Worm (Caenorhabditis elegans) whole organism, L3 larva: Measurements from ENCODE around the gene gbas-1.
A peak's percentile ranks its signal among the peaks of the same experiment; 100 is the strongest.

Experiments used
- R02D3.7 ChIP-seq: fragments of 150-350 bp; optimal IDR thresholded peaks from 2 replicates; lab custom pipeline; 2014; ENCODE audit warnings: missing biosample characterization, missing genetic modification characterization
- aly-2 ChIP-seq: fragments of 150-350 bp; optimal IDR thresholded peaks from 2 replicates; lab custom pipeline; 2014; ENCODE audit warnings: missing biosample characterization, missing genetic modification characterization
- ceh-28 ChIP-seq: fragments of 150-350 bp; optimal IDR thresholded peaks from 2 replicates; lab custom pipeline; 2014; ENCODE audit warnings: missing biosample characterization, missing genetic modification reagents, missing genetic modification characterization
- ceh-82 ChIP-seq: fragments of 150-350 bp; optimal IDR thresholded peaks from 2 replicates; lab custom pipeline; 2014; ENCODE audit warnings: missing biosample characterization, missing genetic modification characterization
- ceh-9 ChIP-seq: sonication (generic microtip); optimal IDR thresholded peaks from 2 replicates; lab custom pipeline; 2018; ENCODE audit warnings: missing biosample characterization, missing genetic modification characterization
- daf-12 ChIP-seq: fragments of 150-350 bp; optimal IDR thresholded peaks from 2 replicates; lab custom pipeline; 2014; ENCODE audit warnings: missing biosample characterization, missing genetic modification reagents, missing genetic modification characterization
- egl-5 ChIP-seq: fragments of 150-350 bp; optimal IDR thresholded peaks from 2 replicates; lab custom pipeline; 2017; ENCODE audit warnings: missing biosample characterization, missing genetic modification reagents, missing genetic modification characterization, inconsistent platforms
- elt-2 ChIP-seq: sonication (generic microtip); optimal IDR thresholded peaks from 2 replicates; lab custom pipeline; 2016; ENCODE audit warnings: missing genetic modification reagents, mild to moderate bottlenecking, missing genetic modification characterization, missing compliant biosample characterization
- eor-1 ChIP-seq, 2 experiments: fragments of 150-350 bp; optimal IDR thresholded peaks; 2 replicates each; lab custom pipeline; 2014 to 2018; ENCODE audit warnings: missing biosample characterization in 2 of 2, missing genetic modification characterization in 2 of 2
- fkh-10 ChIP-seq: sonication (generic microtip); optimal IDR thresholded peaks from 2 replicates; lab custom pipeline; 2017; ENCODE audit warnings: missing biosample characterization, missing genetic modification reagents, missing genetic modification characterization
- fkh-2 ChIP-seq: fragments of 150-350 bp; optimal IDR thresholded peaks from 2 replicates; lab custom pipeline; 2014; ENCODE audit warnings: missing biosample characterization, missing genetic modification reagents, missing genetic modification characterization
- fos-1 ChIP-seq: fragments of 150-350 bp; optimal IDR thresholded peaks from 2 replicates; lab custom pipeline; 2014; ENCODE audit warnings: missing biosample characterization, missing genetic modification characterization
- hmg-11 ChIP-seq: sonication (generic microtip); optimal IDR thresholded peaks from 2 replicates; lab custom pipeline; 2016; ENCODE audit warnings: missing genetic modification characterization, missing compliant biosample characterization
- lin-15B ChIP-seq: fragments of 150-350 bp; optimal IDR thresholded peaks from 2 replicates; lab custom pipeline; 2014; ENCODE audit warnings: missing biosample characterization, missing genetic modification characterization
- lin-39 ChIP-seq: fragments of 150-350 bp; optimal IDR thresholded peaks from 2 replicates; lab custom pipeline; 2018; ENCODE audit warnings: missing biosample characterization, missing genetic modification reagents, missing genetic modification characterization
- lsy-12 ChIP-seq: sonication (generic microtip); optimal IDR thresholded peaks from 2 replicates; lab custom pipeline; 2016; ENCODE audit warnings: mild to moderate bottlenecking, missing genetic modification characterization, missing compliant biosample characterization
- mdl-1 ChIP-seq: fragments of 150-350 bp; optimal IDR thresholded peaks from 2 replicates; lab custom pipeline; 2014; ENCODE audit warnings: missing biosample characterization, missing genetic modification characterization
- mml-1 ChIP-seq: fragments of 150-350 bp; sonication (generic microtip); optimal IDR thresholded peaks from 3 replicates; lab custom pipeline; 2014; ENCODE audit warnings: missing biosample characterization, missing genetic modification characterization
- nfya-1 ChIP-seq: sonication (generic microtip); optimal IDR thresholded peaks from 2 replicates; lab custom pipeline; 2017; ENCODE audit warnings: missing genetic modification characterization, mild to moderate bottlenecking, missing compliant biosample characterization, antibody characterized with exemption, moderate library complexity; ENCODE audit not compliant: insufficient read depth
- nhr-12 ChIP-seq: fragments of 150-350 bp; optimal IDR thresholded peaks from 2 replicates; lab custom pipeline; 2014; ENCODE audit warnings: missing biosample characterization, missing genetic modification characterization
- nhr-23 ChIP-seq: fragments of 150-350 bp; optimal IDR thresholded peaks from 2 replicates; lab custom pipeline; 2014; ENCODE audit warnings: missing biosample characterization, missing genetic modification reagents, missing genetic modification characterization
- nhr-237 ChIP-seq: fragments of 150-350 bp; optimal IDR thresholded peaks from 2 replicates; lab custom pipeline; 2014; ENCODE audit warnings: missing biosample characterization, missing genetic modification characterization
- nhr-43 ChIP-seq: sonication (generic microtip); optimal IDR thresholded peaks from 2 replicates; lab custom pipeline; 2016; ENCODE audit warnings: mild to moderate bottlenecking, missing genetic modification characterization, missing compliant biosample characterization; ENCODE audit not compliant: poor library complexity, severe bottlenecking
- nhr-67 ChIP-seq: fragments of 150-350 bp; optimal IDR thresholded peaks from 2 replicates; lab custom pipeline; 2014; ENCODE audit warnings: missing biosample characterization, missing genetic modification characterization
- nhr-76 ChIP-seq: fragments of 150-350 bp; sonication (generic microtip); optimal IDR thresholded peaks from 5 replicates; lab custom pipeline; 2014; ENCODE audit warnings: missing biosample characterization, missing genetic modification characterization
- pha-4 ChIP-seq: fragments of 150-350 bp; optimal IDR thresholded peaks from 2 replicates; lab custom pipeline; 2014; ENCODE audit warnings: missing biosample characterization, missing genetic modification reagents, missing genetic modification characterization
- pqm-1 ChIP-seq: fragments of 150-350 bp; optimal IDR thresholded peaks from 2 replicates; lab custom pipeline; 2017; ENCODE audit warnings: missing biosample characterization, missing genetic modification characterization, inconsistent platforms
- skn-1 ChIP-seq: fragments of 150-350 bp; optimal IDR thresholded peaks from 2 replicates; lab custom pipeline; 2014; ENCODE audit warnings: missing biosample characterization, missing genetic modification characterization
- snpc-4 ChIP-seq: fragments of 150-350 bp; optimal IDR thresholded peaks from 2 replicates; lab custom pipeline; 2014; ENCODE audit warnings: missing biosample characterization, missing genetic modification characterization
- tbx-2 ChIP-seq: sonication (generic microtip); optimal IDR thresholded peaks from 2 replicates; lab custom pipeline; 2016; ENCODE audit warnings: mild to moderate bottlenecking, missing genetic modification characterization, missing compliant biosample characterization
- unc-39 ChIP-seq: sonication (generic microtip); optimal IDR thresholded peaks from 4 replicates; lab custom pipeline; 2017; ENCODE audit warnings: missing biosample characterization, missing genetic modification characterization
- unc-62 ChIP-seq: fragments of 150-350 bp; sonication (generic microtip); optimal IDR thresholded peaks from 4 replicates; lab custom pipeline; 2014; ENCODE audit warnings: missing biosample characterization, missing genetic modification reagents, missing genetic modification characterization
- ztf-11 ChIP-seq: fragments of 150-350 bp; optimal IDR thresholded peaks from 2 replicates; lab custom pipeline; 2014; ENCODE audit warnings: missing biosample characterization, missing genetic modification characterization
- ztf-4 ChIP-seq: fragments of 150-350 bp; optimal IDR thresholded peaks from 2 replicates; lab custom pipeline; 2014; ENCODE audit warnings: missing biosample characterization, missing genetic modification characterization

The gbas-1 gene

ce11 chrII:2504431-2504928 is at the start of gene gbas-1:
gbas-1 (plus strand) TSS chrII:2504878.
- no peak for TF ChIP-seq fos-1 (tag; lab: Kevin White, UChicago)
- TF ChIP-seq lin-39 (tag; lab: Kevin White, UChicago), result no peak
- TF ChIP-seq nhr-76 (tag; lab: Kevin White, UChicago), result no peak
- peak; percentile 56 for TF ChIP-seq pha-4 (tag; lab: Kevin White, UChicago)
- TF ChIP-seq hmg-11 (tag; lab: Kevin White, UChicago), result peak; percentile 24
- no peak for TF ChIP-seq mdl-1 (tag; lab: Kevin White, UChicago)
- no peak for TF ChIP-seq ceh-9 (tag; lab: Kevin White, UChicago)
- no peak for TF ChIP-seq unc-39 (tag; lab: Kevin White, UChicago)
- TF ChIP-seq lin-15B (tag; lab: Kevin White, UChicago), result peak; percentile 63
- TF ChIP-seq elt-2 (tag; lab: Kevin White, UChicago), result peak; percentile 14
- TF ChIP-seq daf-12 (tag; lab: Kevin White, UChicago), result no peak
- no peak for TF ChIP-seq lsy-12 (tag; lab: Kevin White, UChicago)
- no peak for TF ChIP-seq pqm-1
- no peak for TF ChIP-seq ztf-4
- TF ChIP-seq nhr-23 (tag; lab: Kevin White, UChicago), result peak; percentile 38
- TF ChIP-seq unc-62 (GFP tag; lab: Kevin White, UChicago), result no peak
- no peak for TF ChIP-seq nhr-237
- no peak for TF ChIP-seq eor-1 (tag; optimal IDR thresholded peaks at IDR 0.05; lab: Kevin White, UChicago)
- peak; percentile 43 for TF ChIP-seq nfya-1 (tag; lab: Kevin White, UChicago)
- no peak for TF ChIP-seq aly-2
- TF ChIP-seq ztf-11 (tag; lab: Kevin White, UChicago), result no peak
- no peak for TF ChIP-seq R02D3.7 (tag; lab: Kevin White, UChicago)

- TF ChIP-seq pha-4 (tag; lab: Kevin White, UChicago), result no peak
- TF ChIP-seq ztf-4, result no peak
Measured at ce11 chrII:2455931-2456576, 48.6 kb upstream of the gbas-1 start.

ce11 chrII:2456973-2457372 is 47.7 kb upstream of the gbas-1 start:
- TF ChIP-seq fos-1 (tag; lab: Kevin White, UChicago), result no peak
- TF ChIP-seq tbx-2, result no peak
- no peak for TF ChIP-seq mml-1
- no peak for TF ChIP-seq fkh-10
- no peak for TF ChIP-seq nhr-43 (tag; lab: Kevin White, UChicago)
- no peak for TF ChIP-seq pqm-1
- TF ChIP-seq, all 47 proteins: peak for 0

- TF ChIP-seq aly-2 (no peak), nhr-67 (no peak), nhr-43 (tag; lab: Kevin White, UChicago) (no peak), skn-1 (no peak), fos-1 (tag; lab: Kevin White, UChicago) (no peak), lin-39 (tag; lab: Kevin White, UChicago) (no peak), ceh-28 (tag; lab: Kevin White, UChicago) (no peak), mml-1 (no peak), egl-5 (tag; lab: Kevin White, UChicago) (no peak), ceh-82 (tag; lab: Kevin White, UChicago) (no peak), nhr-237 (no peak), ztf-4 (no peak), ceh-9 (tag; lab: Kevin White, UChicago) (no peak), snpc-4 (tag; lab: Kevin White, UChicago) (no peak), fkh-2 (no peak), nhr-23 (tag; lab: Kevin White, UChicago) (no peak), nhr-76 (tag; lab: Kevin White, UChicago) (no peak), pha-4 (tag; lab: Kevin White, UChicago) (no peak), nhr-12 (tag; lab: Kevin White, UChicago) (no peak), hmg-11 (tag; lab: Kevin White, UChicago) (no peak)
Measured at ce11 chrII:2458881-2459280, 45.8 kb upstream of the gbas-1 start, which contains the start of gene pqn-42. pqn-42 (minus strand) TSS chrII:2458981.
